Worm (Caenorhabditis elegans) whole organism, young adult: ENCODE measurements around the gene tkr-1.
"Not testable (repeated sequence)": the region's sequence is repeated elsewhere in the genome, so short reads cannot be mapped to it uniquely, and the experiment has no call there.

ENCODE experiments used
- B0019.2 ChIP-seq: fragments of 200-800 bp; sonication (Bioruptor generic); conservative IDR thresholded peaks from 2 replicates; pipeline ENCODE4 v1.3.6; 2022; ENCODE audit warnings: missing genetic modification reagents, missing genetic modification characterization, missing compliant biosample characterization
- B0261.1 ChIP-seq: sonication (generic microtip); optimal IDR thresholded peaks from 2 replicates; lab custom pipeline; 2016; ENCODE audit warnings: mild to moderate bottlenecking, missing genetic modification characterization, moderate library complexity, missing compliant biosample characterization
- B0336.3 ChIP-seq: fragments of 200-800 bp; sonication (Bioruptor generic); IDR thresholded peaks from 2 replicates; pipeline ENCODE4 v1.3.6; 2022; ENCODE audit warnings: missing genetic modification characterization, missing compliant biosample characterization
- D2030.7 ChIP-seq: fragments of 200-800 bp; sonication (Bioruptor generic); IDR thresholded peaks from 2 replicates; pipeline ENCODE4 v1.3.6; 2022; ENCODE audit warnings: missing genetic modification reagents, missing genetic modification characterization, missing compliant biosample characterization
- F10E7.11 ChIP-seq: sonication (generic microtip); optimal IDR thresholded peaks from 2 replicates; lab custom pipeline; 2017; ENCODE audit warnings: mild to moderate bottlenecking, missing genetic modification characterization, moderate library complexity, missing compliant biosample characterization
- F23B12.7 ChIP-seq: sonication (generic microtip); optimal IDR thresholded peaks from 2 replicates; lab custom pipeline; 2017; ENCODE audit warnings: missing genetic modification characterization, mild to moderate bottlenecking, missing compliant biosample characterization, antibody characterized with exemption, moderate library complexity; ENCODE audit not compliant: insufficient read depth
- F55B11.4 ChIP-seq: sonication (generic microtip); optimal IDR thresholded peaks from 2 replicates; lab custom pipeline; 2016; ENCODE audit warnings: missing compliant biosample characterization, missing genetic modification characterization, borderline replicate concordance; ENCODE audit not compliant: insufficient read depth
- F57C9.4 ChIP-seq: sonication (generic microtip); optimal IDR thresholded peaks from 2 replicates; lab custom pipeline; 2017; ENCODE audit warnings: mild to moderate bottlenecking, missing genetic modification characterization, missing compliant biosample characterization
- K11D2.4 ChIP-seq: fragments of 200-800 bp; sonication (Bioruptor generic); IDR thresholded peaks from 2 replicates; pipeline ENCODE4 v1.3.6; 2022; ENCODE audit warnings: missing genetic modification reagents, missing genetic modification characterization, missing compliant biosample characterization
- Y56A3A.18 ChIP-seq: fragments of 200-800 bp; sonication (Bioruptor generic); IDR thresholded peaks from 2 replicates; pipeline ENCODE4 v1.3.6; 2022; ENCODE audit warnings: missing genetic modification reagents, missing genetic modification characterization, missing compliant biosample characterization
- cebp-1 ChIP-seq, 2 experiments: fragments of 200-800 bp in 1 of 2; sonication (Bioruptor generic) in 1 of 2; sonication (generic microtip) in 1 of 2; IDR thresholded peaks in 1 of 2; optimal IDR thresholded peaks in 1 of 2; 2 replicates each; pipeline versions ENCODE4 v1.3.6 to Lab custom; 2017 to 2022; ENCODE audit warnings: missing compliant biosample characterization in 2 of 2, missing genetic modification characterization in 2 of 2, mild to moderate bottlenecking in 1 of 2, missing genetic modification reagents in 1 of 2, moderate library complexity in 1 of 2
- ceh-58 ChIP-seq: fragments of 200-800 bp; sonication (Bioruptor generic); IDR thresholded peaks from 2 replicates; pipeline ENCODE4 v1.3.6; 2022; ENCODE audit warnings: missing genetic modification characterization, missing compliant biosample characterization
- die-1 ChIP-seq: sonication (generic microtip); optimal IDR thresholded peaks from 2 replicates; lab custom pipeline; 2016; ENCODE audit warnings: missing genotype, mild to moderate bottlenecking, missing genetic modification characterization, missing compliant biosample characterization
- ets-4 ChIP-seq: fragments of 200-800 bp; sonication (Bioruptor generic); optimal IDR thresholded peaks from 2 replicates; lab custom pipeline; 2018; ENCODE audit warnings: mild to moderate bottlenecking, missing genetic modification characterization, missing compliant biosample characterization
- fkh-3 ChIP-seq: sonication (generic microtip); optimal IDR thresholded peaks from 2 replicates; lab custom pipeline; 2016; ENCODE audit warnings: mild to moderate bottlenecking, missing genetic modification characterization, missing compliant biosample characterization
- hlh-26 ChIP-seq: fragments of 200-800 bp; sonication (Bioruptor generic); conservative IDR thresholded peaks from 2 replicates; pipeline ENCODE4 v1.3.6; 2022; ENCODE audit warnings: missing genetic modification reagents, missing genetic modification characterization, missing compliant biosample characterization
- hmg-1.2 ChIP-seq: fragments of 200-800 bp; sonication (Bioruptor generic); IDR thresholded peaks from 2 replicates; pipeline ENCODE4 v1.3.6; 2022; ENCODE audit warnings: missing genetic modification reagents, missing genetic modification characterization, missing compliant biosample characterization
- hrde-1 ChIP-seq: sonication (generic microtip); optimal IDR thresholded peaks from 2 replicates; lab custom pipeline; 2016; ENCODE audit warnings: missing genetic modification characterization, mild to moderate bottlenecking, missing compliant biosample characterization, moderate library complexity, missing genotype, missing genetic modification reagents, borderline replicate concordance
- lin-26 ChIP-seq: fragments of 200-800 bp; sonication (Bioruptor generic); IDR thresholded peaks from 2 replicates; pipeline ENCODE4 v1.3.6; 2022; ENCODE audit warnings: missing genetic modification reagents, missing genetic modification characterization, missing compliant biosample characterization
- lin-40 ChIP-seq: sonication (generic microtip); optimal IDR thresholded peaks from 2 replicates; lab custom pipeline; 2016; ENCODE audit warnings: missing genetic modification characterization, mild to moderate bottlenecking, missing compliant biosample characterization, missing genotype, missing genetic modification reagents
- lir-1 ChIP-seq: fragments of 200-800 bp; sonication (Bioruptor generic); conservative IDR thresholded peaks from 2 replicates; pipeline ENCODE4 v1.3.6; 2022; ENCODE audit warnings: missing genetic modification reagents, missing genetic modification characterization, missing compliant biosample characterization
- lsy-27 ChIP-seq: sonication (generic microtip); optimal IDR thresholded peaks from 2 replicates; lab custom pipeline; 2017; ENCODE audit warnings: missing genetic modification characterization, mild to moderate bottlenecking, missing compliant biosample characterization, antibody characterized with exemption, missing genotype, borderline replicate concordance; ENCODE audit not compliant: insufficient read depth
- madf-6 ChIP-seq: fragments of 200-800 bp; sonication (Bioruptor generic); IDR thresholded peaks from 2 replicates; pipeline ENCODE4 v1.3.6; 2022; ENCODE audit warnings: missing genetic modification reagents, missing genetic modification characterization, missing compliant biosample characterization
- mes-4 ChIP-seq: sonication (generic microtip); optimal IDR thresholded peaks from 2 replicates; lab custom pipeline; 2016; ENCODE audit warnings: missing genotype, missing genetic modification characterization, missing compliant biosample characterization
- nfyb-1 ChIP-seq: fragments of 200-800 bp; sonication (Bioruptor generic); IDR thresholded peaks from 2 replicates; pipeline ENCODE4 v1.3.6; 2022; ENCODE audit warnings: missing genetic modification reagents, missing genetic modification characterization, missing compliant biosample characterization
- pha-4 ChIP-seq: fragments of 150-350 bp; sonication (generic microtip); optimal IDR thresholded peaks from 2 replicates; lab custom pipeline; 2014; ENCODE audit warnings: missing biosample characterization, missing genetic modification reagents, missing genetic modification characterization
- rpc-1 ChIP-seq, 2 experiments: fragments of 150-350 bp in 1 of 2; sonication (generic microtip) in 1 of 2; optimal IDR thresholded peaks; 2 replicates each; lab custom pipeline; 2014 to 2018; ENCODE audit warnings: missing biosample characterization in 1 of 2, missing genetic modification characterization in 1 of 2, missing genetic modification reagents in 1 of 2, missing genotype in 1 of 2
- snpc-1.1 ChIP-seq: sonication (generic microtip); optimal IDR thresholded peaks from 2 replicates; lab custom pipeline; 2017; ENCODE audit warnings: missing genetic modification characterization, mild to moderate bottlenecking, missing compliant biosample characterization, antibody characterized with exemption, moderate library complexity, missing genotype, missing genetic modification reagents; ENCODE audit not compliant: insufficient read depth
- snpc-3.4 ChIP-seq: sonication (generic microtip); optimal IDR thresholded peaks from 2 replicates; lab custom pipeline; 2017; ENCODE audit warnings: missing genetic modification characterization, mild to moderate bottlenecking, missing compliant biosample characterization, antibody characterized with exemption, moderate library complexity, missing genotype, missing genetic modification reagents
- unc-130 ChIP-seq: sonication (generic microtip); optimal IDR thresholded peaks from 2 replicates; lab custom pipeline; 2016; ENCODE audit warnings: missing genetic modification reagents, missing genetic modification characterization, missing compliant biosample characterization
- xnd-1 ChIP-seq: sonication (generic microtip); optimal IDR thresholded peaks from 2 replicates; lab custom pipeline; 2016; ENCODE audit warnings: missing genotype, missing genetic modification reagents, missing genetic modification characterization, missing compliant biosample characterization
- ztf-22 ChIP-seq: fragments of 200-800 bp; sonication (Bioruptor generic); optimal IDR thresholded peaks from 2 replicates; lab custom pipeline; 2018; ENCODE audit warnings: mild to moderate bottlenecking, missing genetic modification characterization, moderate library complexity, missing compliant biosample characterization

Gene tkr-1

DNA sequence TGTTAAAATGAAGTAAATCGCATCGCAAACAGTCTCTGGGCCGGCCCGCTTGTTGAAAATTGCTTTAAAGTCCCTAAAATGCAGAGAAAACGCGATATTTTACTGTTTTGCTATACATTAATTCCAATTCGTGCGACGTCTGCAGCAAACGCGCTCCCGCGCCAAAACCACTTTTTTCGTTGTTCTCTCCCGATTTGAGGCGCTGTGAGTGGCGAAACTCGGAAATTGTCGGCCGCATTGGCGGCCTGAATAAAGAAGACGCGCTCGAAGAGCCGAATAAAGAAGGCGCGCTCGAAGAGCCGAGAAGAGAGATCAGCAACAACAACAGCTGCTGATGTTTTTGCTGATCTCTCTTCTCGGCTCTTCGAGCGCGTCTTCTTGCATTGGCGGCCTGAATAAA is 24.7 kb downstream of the tkr-1 start (continued):
- peak; percentile 91 for TF ChIP-seq snpc-1.1 (tag; lab: Kevin White, UChicago)
- TF ChIP-seq hmg-1.2, result peak; percentile 94
- peak; percentile 97 for TF ChIP-seq B0019.2 (GFP tag; lab: Robert Waterston, UW)
- peak; percentile 95 for TF ChIP-seq lin-26
- TF ChIP-seq D2030.7 (GFP tag; lab: Robert Waterston, UW), result peak; percentile 99
- peak; percentile 74 for TF ChIP-seq cebp-1 (GFP tag; IDR thresholded peaks at IDR 0.05; lab: Robert Waterston, UW)
- TF ChIP-seq cebp-1 (tag; optimal IDR thresholded peaks at IDR 0.05; lab: Kevin White, UChicago), result not testable (repeated sequence)

DNA sequence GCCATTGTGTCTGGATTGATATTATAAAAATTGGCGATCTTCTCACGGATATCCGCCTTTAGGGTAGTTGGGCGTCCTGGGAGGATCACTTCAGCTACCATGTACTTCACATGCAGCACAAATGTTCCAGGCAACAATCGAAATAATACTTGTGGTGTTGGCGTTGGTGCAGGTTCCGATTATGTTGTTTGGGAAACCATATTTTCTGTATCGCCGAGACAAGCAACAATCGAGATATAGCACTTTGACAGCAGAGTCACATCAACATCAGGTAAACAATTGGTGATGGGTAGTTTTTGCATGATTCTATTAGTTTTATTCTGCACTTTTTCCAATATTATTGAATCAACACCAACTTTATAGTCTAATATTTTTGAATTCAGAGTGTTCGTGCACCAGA is 29.7 kb downstream of the tkr-1 start, which contains the start of gene T26G10.3:
Gene T26G10.3 (minus strand): TSS at position 101 of the 400 bp plus-strand sequence.
- TF ChIP-seq F10E7.11 (tag; lab: Kevin White, UChicago) (no peak), hrde-1 (tag; lab: Kevin White, UChicago) (no peak), hlh-26 (no peak), snpc-3.4 (tag; lab: Kevin White, UChicago) (no peak), K11D2.4 (GFP tag; lab: Robert Waterston, UW) (no peak), lir-1 (no peak), rpc-1 (optimal IDR thresholded peaks at IDR 0.05; lab: Kevin White, UChicago) (no peak), rpc-1 (tag; optimal IDR thresholded peaks at IDR 0.05; lab: Kevin White, UChicago) (no peak), ets-4 (no peak), F23B12.7 (tag; lab: Kevin White, UChicago) (no peak), ztf-22 (no peak), fkh-3 (no peak), lin-40 (tag; lab: Kevin White, UChicago) (no peak), madf-6 (GFP tag; lab: Robert Waterston, UW) (no peak), pha-4 (no peak), nfyb-1 (GFP tag; lab: Robert Waterston, UW) (no peak), mes-4 (no peak), hmg-1.2 (no peak), F55B11.4 (tag; lab: Kevin White, UChicago) (no peak)

DNA sequence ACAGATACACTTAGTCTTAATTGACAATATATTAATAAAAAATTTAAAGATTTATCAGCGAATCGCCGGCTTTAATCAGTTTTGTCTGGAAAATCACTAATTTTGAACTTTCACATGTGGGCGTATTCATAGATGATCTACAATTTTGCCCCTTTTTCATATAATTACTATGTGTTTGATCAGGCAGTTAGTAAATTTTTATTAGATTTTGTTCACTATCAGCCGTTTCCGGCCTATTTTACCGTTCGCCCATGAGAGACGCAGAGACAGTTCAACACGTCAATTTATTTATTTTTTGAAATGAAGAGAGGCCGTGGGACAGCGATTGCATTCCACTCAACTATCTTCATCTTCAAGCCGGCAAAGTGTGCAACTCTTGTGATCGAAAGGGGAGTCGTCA is 36.6 kb downstream of the tkr-1 start, which contains the start of gene T26G10.4:
Gene T26G10.4 (plus strand): TSS at position 301 of the 400 bp plus-strand sequence.
- TF ChIP-seq lsy-27 (tag; lab: Kevin White, UChicago); F57C9.4; ceh-58 (GFP tag; lab: Robert Waterston, UW): not testable (repeated sequence)

DNA sequence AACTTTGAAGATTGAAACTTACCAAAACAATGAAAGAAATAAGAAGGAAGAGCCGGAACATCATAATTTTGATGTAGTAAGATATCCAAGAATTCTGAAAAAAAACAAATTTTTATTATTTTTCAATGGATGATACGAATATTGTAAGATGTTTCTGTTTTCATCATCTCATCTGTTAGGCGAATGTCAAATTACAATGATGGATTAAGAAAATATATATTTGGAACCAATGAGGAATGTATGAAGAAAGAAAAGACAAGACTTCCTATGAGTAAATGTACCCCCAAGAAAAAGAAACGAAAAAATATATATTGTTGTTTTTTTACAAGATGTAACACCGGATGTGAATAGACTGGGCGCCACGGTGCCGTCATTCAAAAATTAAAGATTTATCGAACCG is 42.7 kb downstream of the tkr-1 start, which contains the start of gene T26G10.5:
Gene T26G10.5 (minus strand): TSS at position 101 of the 400 bp plus-strand sequence.
- TF ChIP-seq die-1 (tag; lab: Kevin White, UChicago) (no peak), B0336.3 (GFP tag; lab: Robert Waterston, UW) (no peak), Y56A3A.18 (GFP tag; lab: Robert Waterston, UW) (no peak), lir-1 (no peak), nfyb-1 (GFP tag; lab: Robert Waterston, UW) (no peak), pha-4 (no peak), xnd-1 (no peak), B0261.1 (tag; lab: Kevin White, UChicago) (no peak), unc-130 (GFP tag; lab: Kevin White, UChicago) (no peak)
